Worm (Caenorhabditis elegans) whole organism, L4/young adult: Measurements from ENCODE around the gene srh-18.

Source experiments
- W03F9.2 ChIP-seq: fragments of 150-350 bp; optimal IDR thresholded peaks from 2 replicates; lab custom pipeline; 2014; ENCODE audit warnings: missing biosample characterization, missing genetic modification characterization
- dao-5 ChIP-seq: sonication (generic microtip); optimal IDR thresholded peaks from 2 replicates; lab custom pipeline; 2016; ENCODE audit warnings: missing genotype, missing genetic modification characterization, moderate library complexity, missing compliant biosample characterization
- him-1 ChIP-seq: sonication (generic microtip); optimal IDR thresholded peaks from 2 replicates; lab custom pipeline; 2016; ENCODE audit warnings: missing genotype, missing genetic modification reagents, missing genetic modification characterization, missing compliant biosample characterization

srh-18 gene

DNA sequence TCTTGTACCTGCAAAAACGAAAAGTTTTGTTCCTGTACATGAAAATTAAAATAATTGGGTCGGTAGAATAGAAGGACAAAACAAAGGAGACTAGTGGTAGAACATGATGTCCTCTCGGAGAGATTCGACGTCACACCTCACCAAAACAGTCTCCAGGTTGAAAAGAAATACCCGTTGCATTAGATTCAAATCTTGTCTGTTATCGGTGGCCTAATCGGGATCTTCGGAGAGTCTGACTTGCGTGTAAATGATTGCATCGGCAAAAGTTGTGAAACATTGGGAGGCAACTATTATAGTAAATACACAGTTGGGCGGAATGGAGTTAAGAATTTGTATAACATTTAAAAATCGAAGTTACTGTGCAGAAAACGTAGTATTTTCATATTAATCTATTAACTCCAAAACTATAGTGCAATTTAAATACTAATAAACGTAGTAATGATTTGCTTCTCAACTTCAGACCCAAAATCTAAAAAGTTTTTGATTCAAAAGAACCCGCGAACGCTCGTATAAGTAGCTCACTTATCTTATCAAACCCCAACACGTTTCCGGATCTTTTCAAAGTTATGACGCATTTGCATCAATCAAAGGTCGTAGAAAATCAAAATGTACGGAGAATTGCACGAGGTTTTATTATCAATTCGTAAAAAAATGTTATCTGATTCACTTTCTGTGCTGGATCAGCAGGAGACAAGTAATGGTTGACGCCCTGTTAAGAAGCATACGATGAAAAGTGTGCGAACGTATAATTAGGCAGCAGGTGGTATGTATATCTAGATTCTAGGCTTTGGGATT lies 15.3 kb downstream of the srh-18 start, which contains the start of gene nhr-168:
Gene nhr-168 (minus strand): TSS at position 486 of the 795 bp plus-strand sequence.
- TF ChIP-seq dao-5 (no peak), W03F9.2 (tag; lab: Kevin White, UChicago) (no peak), him-1 (no peak)

DNA sequence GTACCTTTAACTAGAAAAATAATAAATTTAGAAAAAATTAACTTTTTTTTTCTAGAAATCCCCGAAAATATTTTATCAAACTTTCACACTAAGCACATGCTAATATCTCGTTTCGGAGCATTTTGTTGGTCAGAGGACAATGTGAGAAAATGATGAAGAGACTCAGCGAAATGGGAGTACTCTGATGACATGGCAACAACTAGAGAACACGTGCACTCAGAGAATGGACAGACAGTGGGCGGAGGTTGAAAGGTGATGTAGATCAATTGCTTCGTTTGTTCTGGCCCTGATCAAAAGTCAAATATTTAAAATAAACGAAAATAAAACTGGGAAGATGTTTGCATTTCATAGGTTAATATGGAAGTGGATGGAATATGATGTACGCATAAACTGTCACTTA lies 16.2 kb downstream of the srh-18 start:
- TF ChIP-seq W03F9.2 (tag; lab: Kevin White, UChicago) = no peak
- TF ChIP-seq him-1 = no peak
- TF ChIP-seq dao-5 = no peak

DNA sequence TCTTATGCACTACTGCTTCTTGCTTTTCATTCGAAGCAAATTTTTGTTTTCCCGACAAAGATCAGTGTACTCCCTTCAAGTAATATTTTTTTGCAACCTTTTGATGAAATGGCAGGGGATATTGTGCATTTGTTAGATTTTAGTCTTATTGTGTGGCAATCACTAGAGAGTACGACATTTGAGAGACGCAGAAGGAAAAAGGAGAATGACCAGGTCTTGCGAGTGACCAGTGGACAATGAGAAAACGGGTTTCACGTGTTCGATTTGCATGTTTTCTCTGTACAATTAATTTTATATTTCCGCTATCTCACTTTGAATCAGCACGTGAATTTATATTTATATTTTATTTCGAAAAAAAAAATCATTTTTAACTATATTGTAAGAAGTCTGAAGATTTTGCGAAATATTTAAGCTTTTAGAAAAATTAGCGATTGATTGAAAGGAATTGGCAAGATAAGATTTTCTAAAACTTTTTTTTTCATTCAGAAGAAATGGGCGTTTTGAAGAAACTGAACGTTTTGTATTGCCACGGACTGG lies 17.7 kb downstream of the srh-18 start, which contains the start of gene C50B6.9:
Gene C50B6.9 (plus strand): TSS at position 487 of the 537 bp plus-strand sequence.
- no peak for TF ChIP-seq W03F9.2 (tag; lab: Kevin White, UChicago)
- TF ChIP-seq him-1 = no peak
- no peak for TF ChIP-seq dao-5

DNA sequence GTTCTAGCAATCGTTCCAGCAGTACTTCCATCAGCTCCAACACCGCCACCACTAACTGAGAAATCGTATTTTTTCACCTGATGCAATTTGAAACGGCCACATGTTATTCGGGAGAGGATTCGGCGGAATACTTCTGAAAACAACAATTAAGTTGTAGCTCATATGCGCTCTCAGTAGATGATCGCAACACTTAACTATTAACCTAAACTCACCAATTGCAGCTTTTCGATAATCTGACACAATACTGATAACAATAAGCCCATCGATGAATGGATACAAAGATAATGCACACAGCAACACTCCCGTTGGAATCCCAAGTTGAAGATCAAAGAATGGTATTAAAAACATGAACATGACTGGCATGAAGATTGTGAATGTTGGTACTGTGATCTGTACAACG lies 19.8 kb downstream of the srh-18 start:
- TF ChIP-seq him-1 (no peak), dao-5 (no peak), W03F9.2 (tag; lab: Kevin White, UChicago) (no peak)

DNA sequence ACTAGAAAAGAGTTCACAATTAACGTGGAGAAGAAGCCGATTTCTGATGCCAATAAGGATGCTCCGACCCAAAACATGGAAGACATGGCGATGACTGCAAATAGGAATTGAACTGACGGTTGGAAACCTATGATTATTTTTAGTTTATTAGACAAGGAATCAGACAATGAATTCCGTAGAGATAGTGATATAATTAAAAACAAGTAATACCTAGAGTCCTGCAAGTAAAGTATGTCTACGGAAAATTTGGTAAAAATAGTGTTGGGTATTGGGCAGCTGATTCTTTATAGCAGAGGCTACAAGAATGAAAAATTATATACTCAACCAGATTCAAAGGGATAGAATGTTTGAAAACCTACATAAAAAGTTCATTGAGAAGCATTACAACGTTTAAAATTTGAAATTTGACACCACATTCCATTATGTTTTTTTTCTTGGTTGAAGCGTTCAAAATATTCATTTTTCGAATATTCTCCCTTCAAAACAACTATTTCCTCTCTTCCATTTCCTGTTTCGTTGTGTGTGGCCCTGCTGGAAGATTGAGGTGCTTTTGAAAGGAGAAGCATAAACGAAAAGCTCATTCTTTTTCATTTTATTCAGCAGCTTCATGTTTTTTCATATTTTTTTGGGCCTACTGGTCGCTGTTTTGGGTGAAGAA lies 21.5 kb downstream of the srh-18 start, which contains the start of the genes str-4 and lgc-48:
Gene str-4 (minus strand): TSS at position 101 of the 658 bp plus-strand sequence.
Gene lgc-48 (plus strand): TSS at position 608 of the 658 bp plus-strand sequence.
- TF ChIP-seq him-1 = no peak
- TF ChIP-seq dao-5 = no peak
- no peak for TF ChIP-seq W03F9.2 (tag; lab: Kevin White, UChicago)

DNA sequence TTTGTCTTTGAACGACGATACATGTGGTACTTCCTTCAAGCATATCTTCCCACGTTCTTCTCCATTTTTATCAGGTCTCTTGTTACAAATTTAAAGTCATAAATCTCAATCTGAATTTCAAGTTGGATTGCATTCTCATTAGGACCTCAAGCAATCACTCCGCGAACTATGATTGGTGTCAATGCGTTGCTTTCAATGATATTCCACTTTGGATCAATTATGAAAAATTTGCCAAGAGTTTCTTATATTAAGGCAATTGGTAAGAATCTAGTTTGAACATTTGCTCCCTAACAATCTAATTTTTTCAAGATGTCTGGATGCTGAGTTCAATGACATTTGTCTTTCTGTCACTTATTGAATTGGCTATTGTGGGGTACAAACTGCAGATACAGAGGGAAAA lies 24.0 kb downstream of the srh-18 start:
- TF ChIP-seq him-1 (no peak), W03F9.2 (tag; lab: Kevin White, UChicago) (no peak), dao-5 (no peak)

DNA sequence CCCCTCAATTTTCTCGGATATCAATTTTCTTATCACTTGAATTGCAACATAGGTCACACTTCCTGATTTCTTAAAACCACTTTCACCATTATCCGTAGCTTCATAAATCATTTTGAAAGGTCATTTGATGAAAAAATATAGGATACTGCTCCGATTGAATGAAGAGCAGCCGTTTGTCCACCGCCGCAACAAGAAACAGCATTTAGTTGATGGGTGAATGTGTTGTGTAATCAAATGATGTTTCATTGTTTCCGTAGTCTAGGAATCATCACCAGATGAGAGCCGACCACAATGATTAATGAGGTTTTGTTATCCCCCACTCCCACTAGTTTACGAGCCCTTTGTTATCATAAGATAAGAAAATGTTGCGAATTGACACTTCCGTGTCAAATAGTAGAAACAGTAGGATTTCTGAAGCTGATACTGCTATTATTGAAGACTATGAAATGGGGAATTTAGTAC lies 27.6 kb downstream of the srh-18 start, which contains the start of gene twk-43:
Gene twk-43 (plus strand): TSS at position 412 of the 462 bp plus-strand sequence.
- TF ChIP-seq dao-5 (no peak), him-1 (no peak), W03F9.2 (tag; lab: Kevin White, UChicago) (no peak)

DNA sequence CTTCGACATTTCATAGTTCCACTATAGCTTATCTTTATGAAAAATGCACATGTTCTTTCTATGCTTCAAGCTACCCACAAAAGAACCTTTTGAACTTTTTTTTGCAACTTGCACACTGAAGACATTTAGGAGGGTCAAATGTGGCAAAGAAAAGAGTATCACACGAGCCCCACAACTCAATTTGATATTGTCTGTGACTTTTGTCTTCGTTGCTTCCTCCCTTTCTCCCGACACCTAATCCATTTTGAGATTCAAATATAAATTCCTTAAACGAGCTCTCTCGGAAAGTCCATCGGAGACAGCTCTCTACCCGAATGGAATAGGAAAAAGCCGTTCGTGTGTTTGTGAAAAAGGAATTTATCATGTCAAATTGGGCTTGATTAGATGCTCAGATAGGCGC lies 32.0 kb downstream of the srh-18 start:
- no peak for TF ChIP-seq him-1
- no peak for TF ChIP-seq W03F9.2 (tag; lab: Kevin White, UChicago)
- TF ChIP-seq dao-5 = no peak

DNA sequence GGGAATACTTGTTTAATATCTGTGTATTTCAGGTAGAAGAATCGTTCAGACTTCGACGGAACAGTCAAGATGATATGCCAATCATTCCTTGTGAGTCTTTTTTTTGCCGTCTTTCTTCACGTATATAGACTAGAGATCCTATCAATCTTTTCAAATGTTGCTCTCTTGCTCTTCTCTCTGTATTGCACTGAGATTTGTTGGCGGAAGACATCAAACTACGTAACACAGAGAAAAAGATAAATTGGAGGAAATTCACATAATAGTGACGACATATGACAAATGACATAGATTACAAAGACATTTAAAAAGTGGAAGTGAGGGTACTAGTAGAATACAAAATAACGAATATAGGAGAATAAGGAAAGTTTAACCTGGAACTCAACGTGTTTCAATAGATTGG lies 33.5 kb downstream of the srh-18 start:
- TF ChIP-seq W03F9.2 (tag; lab: Kevin White, UChicago) = no peak
- no peak for TF ChIP-seq him-1
- no peak for TF ChIP-seq dao-5

DNA sequence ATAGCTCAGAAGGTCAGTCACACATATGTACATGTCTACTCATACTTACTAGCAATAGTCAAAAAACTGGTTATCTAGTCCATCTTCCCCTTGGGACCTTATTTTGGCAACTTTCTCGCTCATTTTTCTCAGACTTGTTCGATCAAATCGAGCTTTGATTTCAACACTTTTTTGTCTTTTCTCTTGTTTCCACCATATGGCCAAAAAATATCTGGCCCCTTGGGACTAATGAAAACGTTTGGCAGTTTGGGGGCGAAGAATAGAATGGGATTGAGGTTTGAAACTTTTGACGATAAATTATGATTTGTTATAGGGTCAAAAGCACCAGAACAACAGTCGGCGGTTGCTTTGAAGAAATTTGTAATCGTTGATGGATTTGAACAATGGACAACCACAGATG lies 34.2 kb downstream of the srh-18 start:
- TF ChIP-seq him-1 (no peak), W03F9.2 (tag; lab: Kevin White, UChicago) (no peak), dao-5 (no peak)

DNA sequence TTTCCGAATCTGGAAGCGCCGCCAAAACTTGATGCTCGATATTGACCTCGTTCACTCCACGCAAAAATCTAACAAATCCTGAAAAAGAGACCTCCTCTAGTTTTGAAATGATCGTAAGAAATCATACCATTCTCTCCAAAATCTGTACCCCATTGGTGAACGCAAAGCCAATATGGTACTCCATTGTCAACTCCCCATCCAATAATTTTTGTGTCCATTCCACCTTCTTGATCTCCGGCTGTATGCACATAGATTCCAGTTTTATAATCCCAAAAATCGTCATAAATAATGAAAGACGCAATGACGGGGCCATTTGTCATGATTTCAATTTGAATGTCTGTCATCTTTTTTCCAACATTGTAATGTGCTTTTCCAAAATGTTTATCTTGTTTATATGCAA lies 38.0 kb downstream of the srh-18 start:
- no peak for TF ChIP-seq dao-5
- TF ChIP-seq W03F9.2 (tag; lab: Kevin White, UChicago) = no peak
- TF ChIP-seq him-1 = no peak

DNA sequence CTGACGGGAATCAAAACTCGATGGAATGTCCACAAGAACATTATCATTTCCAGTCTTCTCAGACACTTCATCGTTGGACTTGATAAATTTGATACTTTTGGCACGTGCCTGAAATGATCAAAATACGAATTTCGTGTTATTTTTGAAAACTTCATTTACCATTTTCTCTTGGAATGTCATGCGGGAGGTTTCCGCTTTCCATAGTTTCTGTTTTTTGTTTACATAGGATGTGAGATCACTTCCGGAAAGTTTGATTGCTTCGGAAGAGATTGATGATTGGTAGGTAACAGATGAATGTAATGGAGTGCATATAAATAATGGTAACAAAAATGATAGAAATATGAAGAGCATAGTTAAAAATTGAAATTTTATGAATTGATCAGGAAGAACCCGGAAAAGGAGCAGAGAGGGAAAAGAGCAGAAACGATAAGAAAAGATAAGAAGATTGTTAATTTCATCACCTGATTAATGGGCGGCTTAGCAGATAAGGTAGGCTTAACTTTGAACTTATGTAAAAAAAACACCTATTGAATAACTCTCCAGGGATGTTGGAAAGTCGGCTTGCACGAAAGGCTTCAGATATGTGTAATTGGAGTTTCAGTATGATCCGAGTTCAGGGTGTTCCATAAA lies 39.5 kb downstream of the srh-18 start, which contains the start of gene F32H5.1:
Gene F32H5.1 (minus strand): TSS at position 386 of the 630 bp plus-strand sequence.
- TF ChIP-seq him-1 = no peak
- TF ChIP-seq dao-5 = no peak
- no peak for TF ChIP-seq W03F9.2 (tag; lab: Kevin White, UChicago)

DNA sequence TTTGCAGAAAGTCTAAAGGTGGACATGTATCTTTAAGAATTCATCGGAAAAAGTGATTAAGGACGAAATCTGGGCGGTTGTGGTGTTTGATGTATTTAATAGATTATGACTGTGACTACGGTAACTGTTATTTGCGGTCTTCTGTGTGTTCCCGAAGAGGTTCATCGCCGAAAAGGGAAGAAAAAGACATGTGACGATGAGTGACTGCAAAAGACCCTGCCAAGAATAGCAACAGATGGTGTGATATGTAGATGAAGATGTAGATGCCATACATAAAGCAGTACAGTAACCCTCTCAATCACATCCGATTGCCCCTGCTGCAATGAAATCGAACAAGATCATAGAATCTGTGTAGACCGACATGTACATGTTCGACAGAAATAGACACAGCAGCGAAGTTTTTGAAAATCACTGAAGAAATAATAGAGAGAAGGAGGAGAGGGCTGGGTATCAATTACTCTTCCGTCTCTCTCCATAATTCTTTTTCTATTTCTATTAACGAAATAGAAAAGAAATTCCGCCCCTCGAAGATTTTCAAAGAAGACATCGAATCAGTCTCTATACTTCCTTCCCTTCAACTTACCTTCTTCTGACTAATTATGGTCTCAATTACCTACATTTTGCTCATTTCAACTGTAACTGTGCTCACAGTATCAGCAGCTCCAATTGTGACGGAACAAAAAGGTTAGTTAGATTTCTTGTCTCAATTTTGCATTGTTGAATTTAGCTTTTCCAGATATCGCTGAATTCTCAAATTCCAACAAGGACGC lies 40.8 kb downstream of the srh-18 start, which contains the start of gene F32H5.3:
Gene F32H5.3 (plus strand): TSS at position 513 of the 770 bp plus-strand sequence.
- no peak for TF ChIP-seq W03F9.2 (tag; lab: Kevin White, UChicago)
- no peak for TF ChIP-seq dao-5
- no peak for TF ChIP-seq him-1
